Worm (Caenorhabditis elegans) whole organism, midembryonic: Measurements from ENCODE around the gene nhr-198.

Experiments
- T22C8.4 ChIP-seq: fragments of 200-800 bp; sonication (Bioruptor generic); IDR thresholded peaks from 2 replicates; pipeline ENCODE4 v1.3.6; 2022; ENCODE audit warnings: missing genetic modification characterization, missing compliant biosample characterization
- cog-1 ChIP-seq: sonication (generic microtip); optimal IDR thresholded peaks from 2 replicates; lab custom pipeline; 2016; ENCODE audit warnings: missing genetic modification characterization, missing compliant biosample characterization
- flt-1 ChIP-seq: fragments of 200-800 bp; sonication (Bioruptor generic); IDR thresholded peaks from 2 replicates; pipeline ENCODE4 v1.3.6; 2022; ENCODE audit warnings: missing genetic modification characterization, missing compliant biosample characterization
- klf-2 ChIP-seq: fragments of 200-800 bp; sonication (Bioruptor generic); conservative IDR thresholded peaks from 2 replicates; pipeline ENCODE4 v1.3.6; 2022; ENCODE audit warnings: missing genetic modification reagents, missing genetic modification characterization, missing compliant biosample characterization
- med-1 ChIP-seq: sonication (generic microtip); optimal IDR thresholded peaks from 2 replicates; lab custom pipeline; 2017; ENCODE audit warnings: missing genetic modification characterization, mild to moderate bottlenecking, missing compliant biosample characterization, antibody characterized with exemption, missing genetic modification reagents; ENCODE audit not compliant: insufficient read depth
- ref-1 ChIP-seq: fragments of 200-800 bp; sonication (Bioruptor generic); conservative IDR thresholded peaks from 2 replicates; pipeline ENCODE4 v1.3.6; 2022; ENCODE audit warnings: missing genetic modification reagents, missing genetic modification characterization, missing compliant biosample characterization
- tab-1 ChIP-seq: fragments of 200-800 bp; sonication (Bioruptor generic); IDR thresholded peaks from 2 replicates; pipeline ENCODE4 v1.3.6; 2022; ENCODE audit warnings: missing genetic modification characterization, missing compliant biosample characterization
- ztf-23 ChIP-seq: fragments of 200-800 bp; sonication (Bioruptor generic); IDR thresholded peaks from 2 replicates; pipeline ENCODE4 v1.3.6; 2022; ENCODE audit warnings: missing genetic modification reagents, missing genetic modification characterization, missing compliant biosample characterization
- ztf-29 ChIP-seq: fragments of 200-800 bp; sonication (Bioruptor generic); IDR thresholded peaks from 2 replicates; pipeline ENCODE4 v1.3.6; 2022; ENCODE audit warnings: missing genetic modification reagents, missing genetic modification characterization, missing compliant biosample characterization

The nhr-198 gene

ce11 chrV:15699799-15700198 is 6.0 kb downstream of the nhr-198 start, which contains the start of gene nhr-199:
nhr-199 (minus strand) TSS chrV:15699899.
- TF ChIP-seq ref-1 (GFP tag; lab: Robert Waterston, UW) (no peak), klf-2 (no peak), med-1 (GFP tag; lab: Kevin White, UChicago) (no peak), ztf-29 (GFP tag; lab: Robert Waterston, UW) (no peak), ztf-23 (GFP tag; lab: Robert Waterston, UW) (no peak), T22C8.4 (GFP tag; lab: Robert Waterston, UW) (no peak), flt-1 (GFP tag; lab: Robert Waterston, UW) (no peak), cog-1 (tag; lab: Kevin White, UChicago) (no peak)

- TF ChIP-seq ztf-23 (GFP tag; lab: Robert Waterston, UW): no peak
Measured at ce11 chrV:15702263-15702662, 8.5 kb downstream of the nhr-198 start, which contains the start of gene nhr-53. nhr-53 (minus strand) TSS chrV:15702363.

- no peak for TF ChIP-seq med-1 (GFP tag; lab: Kevin White, UChicago)
- no peak for TF ChIP-seq T22C8.4 (GFP tag; lab: Robert Waterston, UW)
Measured at ce11 chrV:15704745-15705144, 11.0 kb downstream of the nhr-198 start, which contains the start of gene twk-34. twk-34 (plus strand) TSS chrV:15704960.

ce11 chrV:15707982-15708381 is 14.2 kb downstream of the nhr-198 start:
- no peak for TF ChIP-seq flt-1 (GFP tag; lab: Robert Waterston, UW)
- no peak for TF ChIP-seq ztf-29 (GFP tag; lab: Robert Waterston, UW)
- TF ChIP-seq ref-1 (GFP tag; lab: Robert Waterston, UW): no peak
- TF ChIP-seq ztf-23 (GFP tag; lab: Robert Waterston, UW): no peak
- TF ChIP-seq med-1 (GFP tag; lab: Kevin White, UChicago): no peak
- no peak for TF ChIP-seq tab-1 (GFP tag; lab: Robert Waterston, UW)
- TF ChIP-seq klf-2: no peak
- no peak for TF ChIP-seq cog-1 (tag; lab: Kevin White, UChicago)
- no peak for TF ChIP-seq T22C8.4 (GFP tag; lab: Robert Waterston, UW)

- TF ChIP-seq flt-1 (GFP tag; lab: Robert Waterston, UW) (no peak), T22C8.4 (GFP tag; lab: Robert Waterston, UW) (no peak), tab-1 (GFP tag; lab: Robert Waterston, UW) (no peak), ref-1 (GFP tag; lab: Robert Waterston, UW) (no peak)
Measured at ce11 chrV:15710401-15710800, 16.6 kb downstream of the nhr-198 start, which contains the start of gene Y6E2A.1. Y6E2A.1 (minus strand) TSS chrV:15710501.

- no peak for TF ChIP-seq klf-2
- TF ChIP-seq ztf-29 (GFP tag; lab: Robert Waterston, UW): no peak
- no peak for TF ChIP-seq ref-1 (GFP tag; lab: Robert Waterston, UW)
- no peak for TF ChIP-seq T22C8.4 (GFP tag; lab: Robert Waterston, UW)
- TF ChIP-seq ztf-23 (GFP tag; lab: Robert Waterston, UW): no peak
- no peak for TF ChIP-seq cog-1 (tag; lab: Kevin White, UChicago)
Measured at ce11 chrV:15711898-15712297, 18.1 kb downstream of the nhr-198 start, which contains the start of gene str-101. str-101 (minus strand) TSS chrV:15711998.

ce11 chrV:15712385-15712784 is 18.6 kb downstream of the nhr-198 start:
- TF ChIP-seq med-1 (GFP tag; lab: Kevin White, UChicago): no peak
- no peak for TF ChIP-seq klf-2
- no peak for TF ChIP-seq ztf-29 (GFP tag; lab: Robert Waterston, UW)
- TF ChIP-seq ztf-23 (GFP tag; lab: Robert Waterston, UW): no peak
- no peak for TF ChIP-seq cog-1 (tag; lab: Kevin White, UChicago)
- no peak for TF ChIP-seq tab-1 (GFP tag; lab: Robert Waterston, UW)
- TF ChIP-seq T22C8.4 (GFP tag; lab: Robert Waterston, UW): no peak
- no peak for TF ChIP-seq ref-1 (GFP tag; lab: Robert Waterston, UW)
- TF ChIP-seq flt-1 (GFP tag; lab: Robert Waterston, UW): no peak

- TF ChIP-seq tab-1 (GFP tag; lab: Robert Waterston, UW) (no peak), cog-1 (tag; lab: Kevin White, UChicago) (no peak), flt-1 (GFP tag; lab: Robert Waterston, UW) (no peak), klf-2 (no peak), ztf-29 (GFP tag; lab: Robert Waterston, UW) (no peak), ref-1 (GFP tag; lab: Robert Waterston, UW) (no peak), T22C8.4 (GFP tag; lab: Robert Waterston, UW) (no peak)
Measured at ce11 chrV:15715636-15716035, 21.8 kb downstream of the nhr-198 start.

- no peak for TF ChIP-seq cog-1 (tag; lab: Kevin White, UChicago)
- no peak for TF ChIP-seq ztf-29 (GFP tag; lab: Robert Waterston, UW)
- no peak for TF ChIP-seq klf-2
- TF ChIP-seq T22C8.4 (GFP tag; lab: Robert Waterston, UW): no peak
- TF ChIP-seq ref-1 (GFP tag; lab: Robert Waterston, UW): no peak
Measured at ce11 chrV:15716679-15717078, 22.9 kb downstream of the nhr-198 start, which contains the start of gene Y6E2A.4. Y6E2A.4 (minus strand) TSS chrV:15716779.

- TF ChIP-seq med-1 (GFP tag; lab: Kevin White, UChicago) (no peak), ztf-23 (GFP tag; lab: Robert Waterston, UW) (no peak), flt-1 (GFP tag; lab: Robert Waterston, UW) (no peak), ztf-29 (GFP tag; lab: Robert Waterston, UW) (no peak), ref-1 (GFP tag; lab: Robert Waterston, UW) (no peak), tab-1 (GFP tag; lab: Robert Waterston, UW) (no peak), cog-1 (tag; lab: Kevin White, UChicago) (no peak)
Measured at ce11 chrV:15718562-15718961, 24.8 kb downstream of the nhr-198 start, which contains the start of gene Y6E2A.5. Y6E2A.5 (minus strand) TSS chrV:15718662.
